Worm (Caenorhabditis elegans) whole organism, L4 larva: ENCODE measurements around the gene cut-4.

ENCODE experiments used
- D1046.2 ChIP-seq: fragments of 200-800 bp; sonication (Bioruptor generic); IDR thresholded peaks from 2 replicates; pipeline ENCODE4 v1.3.6; 2022; ENCODE audit warnings: missing genetic modification characterization, missing compliant biosample characterization
- F37D6.2 ChIP-seq: sonication (generic microtip); optimal IDR thresholded peaks from 2 replicates; lab custom pipeline; 2016; ENCODE audit warnings: mild to moderate bottlenecking, missing genetic modification characterization, missing compliant biosample characterization
- Y75B8A.6 ChIP-seq: fragments of 200-800 bp; sonication (Bioruptor generic); IDR thresholded peaks from 2 replicates; pipeline ENCODE4 v1.3.6; 2022; ENCODE audit warnings: missing genetic modification reagents, missing genetic modification characterization, missing compliant biosample characterization
- ama-1 ChIP-seq: fragments of 150-350 bp; optimal IDR thresholded peaks from 2 replicates; lab custom pipeline; 2014; ENCODE audit warnings: inconsistent platforms, mixed read lengths
- attf-4 ChIP-seq: sonication (generic microtip); optimal IDR thresholded peaks from 3 replicates; lab custom pipeline; 2017; ENCODE audit warnings: missing biosample characterization, missing genetic modification characterization
- ceh-20 ChIP-seq: fragments of 200-800 bp; sonication (Bioruptor generic); IDR thresholded peaks from 2 replicates; pipeline ENCODE4 v1.3.6; 2022; ENCODE audit warnings: missing genetic modification reagents, missing genetic modification characterization, missing compliant biosample characterization
- ceh-44 ChIP-seq: fragments of 200-800 bp; sonication (Bioruptor generic); IDR thresholded peaks from 2 replicates; pipeline ENCODE4 v1.3.6; 2022; ENCODE audit warnings: missing genetic modification reagents, missing genetic modification characterization, missing compliant biosample characterization
- ceh-82 ChIP-seq: sonication (generic microtip); optimal IDR thresholded peaks from 2 replicates; lab custom pipeline; 2017; ENCODE audit warnings: missing biosample characterization, missing genetic modification characterization
- ces-1 ChIP-seq: fragments of 150-350 bp; sonication (generic microtip); optimal IDR thresholded peaks from 4 replicates; lab custom pipeline; 2014; ENCODE audit warnings: missing biosample characterization, missing genetic modification reagents, missing genetic modification characterization
- cey-2 ChIP-seq: sonication (generic microtip); optimal IDR thresholded peaks from 3 replicates; lab custom pipeline; 2017; ENCODE audit warnings: missing genetic modification characterization, mild to moderate bottlenecking, missing compliant biosample characterization, antibody characterized with exemption, borderline replicate concordance; ENCODE audit not compliant: insufficient read depth
- daf-16 ChIP-seq, 3 experiments: sonication (generic microtip); optimal IDR thresholded peaks; 2 replicates each; lab custom pipeline; 2016 to 2017; ENCODE audit warnings: missing genetic modification characterization in 3 of 3, missing genetic modification reagents in 3 of 3, mild to moderate bottlenecking in 2 of 3, missing compliant biosample characterization in 2 of 3, missing biosample characterization in 1 of 3, moderate library complexity in 1 of 3
- daf-19 ChIP-seq: fragments of 200-800 bp; sonication (Bioruptor generic); conservative IDR thresholded peaks from 2 replicates; pipeline ENCODE4 v1.3.6; 2022; ENCODE audit warnings: missing genetic modification characterization, missing compliant biosample characterization
- dmd-6 ChIP-seq: fragments of 200-800 bp; sonication (Bioruptor generic); IDR thresholded peaks from 2 replicates; pipeline ENCODE4 v1.3.6; 2022; ENCODE audit warnings: missing genetic modification reagents, missing genetic modification characterization, missing compliant biosample characterization
- dmd-8 ChIP-seq: fragments of 200-800 bp; sonication (Bioruptor generic); IDR thresholded peaks from 2 replicates; pipeline ENCODE4 v1.3.6; 2022; ENCODE audit warnings: missing genetic modification characterization, missing compliant biosample characterization
- duxl-1 ChIP-seq: sonication (generic microtip); optimal IDR thresholded peaks from 2 replicates; lab custom pipeline; 2016; ENCODE audit warnings: mild to moderate bottlenecking, missing genetic modification characterization, moderate library complexity, missing compliant biosample characterization; ENCODE audit not compliant: poor library complexity
- dve-1 ChIP-seq: sonication (generic microtip); optimal IDR thresholded peaks from 2 replicates; lab custom pipeline; 2017; ENCODE audit warnings: antibody characterized with exemption, mild to moderate bottlenecking, missing genetic modification characterization, missing compliant biosample characterization; ENCODE audit not compliant: insufficient read depth
- egl-27 ChIP-seq: sonication (generic microtip); optimal IDR thresholded peaks from 3 replicates; lab custom pipeline; 2017; ENCODE audit warnings: missing biosample characterization, missing genetic modification reagents, missing genetic modification characterization
- hlh-30 ChIP-seq: sonication (generic microtip); optimal IDR thresholded peaks from 2 replicates; lab custom pipeline; 2017; ENCODE audit warnings: antibody characterized with exemption, mild to moderate bottlenecking, missing genetic modification characterization, missing compliant biosample characterization; ENCODE audit not compliant: insufficient read depth
- hmg-1.1 ChIP-seq: fragments of 200-800 bp; sonication (Bioruptor generic); IDR thresholded peaks from 2 replicates; pipeline ENCODE4 v1.3.6; 2022; ENCODE audit warnings: missing genetic modification reagents, missing genetic modification characterization, missing compliant biosample characterization
- lin-15B ChIP-seq: fragments of 150-350 bp; sonication (generic microtip); optimal IDR thresholded peaks from 3 replicates; lab custom pipeline; 2014; ENCODE audit warnings: missing biosample characterization, missing genetic modification characterization
- lin-29 ChIP-seq: fragments of 200-800 bp; sonication (Bioruptor generic); IDR thresholded peaks from 2 replicates; pipeline ENCODE4 v1.3.6; 2022; ENCODE audit warnings: missing genetic modification reagents, missing genetic modification characterization, missing compliant biosample characterization
- lin-38 ChIP-seq: fragments of 200-800 bp; sonication (Bioruptor generic); IDR thresholded peaks from 2 replicates; pipeline ENCODE4 v1.3.6; 2022; ENCODE audit warnings: missing genetic modification reagents, missing genetic modification characterization, missing compliant biosample characterization
- lin-39 ChIP-seq: fragments of 150-350 bp; optimal IDR thresholded peaks from 2 replicates; lab custom pipeline; 2014; ENCODE audit warnings: missing biosample characterization, missing genetic modification reagents, missing genetic modification characterization
- lir-3 ChIP-seq: sonication (generic microtip); optimal IDR thresholded peaks from 2 replicates; lab custom pipeline; 2016; ENCODE audit warnings: mild to moderate bottlenecking, missing genetic modification characterization, missing compliant biosample characterization
- madf-5 ChIP-seq, 2 experiments: fragments of 200-800 bp; sonication (Bioruptor generic); IDR thresholded peaks; 2 replicates each; pipeline ENCODE4 v1.3.6; 2022; ENCODE audit warnings: missing compliant biosample characterization in 2 of 2, missing genetic modification characterization in 2 of 2
- madf-9 ChIP-seq: fragments of 200-800 bp; sonication (Bioruptor generic); conservative IDR thresholded peaks from 2 replicates; pipeline ENCODE4 v1.3.6; 2022; ENCODE audit warnings: missing genetic modification reagents, missing genetic modification characterization, missing compliant biosample characterization
- mdt-29 ChIP-seq: fragments of 200-800 bp; sonication (Bioruptor generic); IDR thresholded peaks from 2 replicates; pipeline ENCODE4 v1.3.6; 2022; ENCODE audit warnings: missing genetic modification reagents, missing genetic modification characterization, missing compliant biosample characterization
- mep-1 ChIP-seq: fragments of 150-350 bp; sonication (generic microtip); optimal IDR thresholded peaks from 3 replicates; lab custom pipeline; 2014; ENCODE audit warnings: missing biosample characterization, missing genetic modification characterization
- mes-2 ChIP-seq: sonication (generic microtip); optimal IDR thresholded peaks from 2 replicates; lab custom pipeline; 2016; ENCODE audit warnings: missing genotype, mild to moderate bottlenecking, missing genetic modification characterization, missing compliant biosample characterization; ENCODE audit not compliant: poor library complexity, severe bottlenecking
- mxl-2 ChIP-seq: fragments of 200-800 bp; sonication (Bioruptor generic); conservative IDR thresholded peaks from 2 replicates; pipeline ENCODE4 v1.3.6; 2022; ENCODE audit warnings: missing genetic modification reagents, missing genetic modification characterization, missing compliant biosample characterization
- nhr-237 ChIP-seq: sonication (generic microtip); optimal IDR thresholded peaks from 2 replicates; lab custom pipeline; 2017; ENCODE audit warnings: missing biosample characterization, missing genetic modification characterization
- nhr-28 ChIP-seq: fragments of 150-350 bp; optimal IDR thresholded peaks from 2 replicates; lab custom pipeline; 2014; ENCODE audit warnings: missing biosample characterization, missing genetic modification characterization
- nhr-6 ChIP-seq: fragments of 150-350 bp; optimal IDR thresholded peaks from 2 replicates; lab custom pipeline; 2014; ENCODE audit warnings: missing biosample characterization, missing genetic modification characterization
- nhr-77 ChIP-seq: fragments of 150-350 bp; optimal IDR thresholded peaks from 2 replicates; lab custom pipeline; 2014; ENCODE audit warnings: missing biosample characterization, missing genetic modification characterization
- pha-4 ChIP-seq, 2 experiments: fragments of 150-350 bp in 1 of 2; fragments of 200-800 bp in 1 of 2; sonication (Bioruptor generic) in 1 of 2; IDR thresholded peaks in 1 of 2; optimal IDR thresholded peaks in 1 of 2; 2 replicates each; pipeline versions ENCODE4 v1.3.6 to Lab custom; 2014 to 2022; ENCODE audit warnings: missing genetic modification characterization in 2 of 2, missing genetic modification reagents in 2 of 2, missing biosample characterization in 1 of 2, missing compliant biosample characterization in 1 of 2
- pqm-1 ChIP-seq: sonication (generic microtip); optimal IDR thresholded peaks from 2 replicates; lab custom pipeline; 2017; ENCODE audit warnings: missing biosample characterization, missing genetic modification characterization
- rbr-2 ChIP-seq: sonication (generic microtip); optimal IDR thresholded peaks from 2 replicates; lab custom pipeline; 2016; ENCODE audit warnings: missing genotype, missing genetic modification characterization, missing compliant biosample characterization
- snpc-4 ChIP-seq: fragments of 150-350 bp; optimal IDR thresholded peaks from 2 replicates; lab custom pipeline; 2014; ENCODE audit warnings: missing biosample characterization, missing genetic modification characterization
- tra-1 ChIP-seq: fragments of 200-800 bp; sonication (Bioruptor generic); IDR thresholded peaks from 2 replicates; pipeline ENCODE4 v1.3.6; 2022; ENCODE audit warnings: missing genetic modification reagents, missing genetic modification characterization, missing compliant biosample characterization
- unc-62 ChIP-seq, 3 experiments: fragments of 150-350 bp in 1 of 3; sonication (generic microtip); optimal IDR thresholded peaks in 2 of 3; peaks in 1 of 3; 1 replicate in 1 of 3; 2 replicates in 2 of 3; lab custom pipeline; 2014 to 2017; ENCODE audit warnings: missing biosample characterization in 3 of 3, missing genetic modification characterization in 3 of 3, missing genetic modification reagents in 3 of 3, missing genotype in 1 of 3
- zfp-2 ChIP-seq: sonication (generic microtip); optimal IDR thresholded peaks from 2 replicates; lab custom pipeline; 2016; ENCODE audit warnings: mild to moderate bottlenecking, missing genetic modification characterization, missing compliant biosample characterization

Gene cut-4

ce11 chrII:10395303-10395757 is 40.6 kb upstream of the cut-4 start, which contains the start of gene T09F3.4 (continued):
- TF ChIP-seq nhr-28 (tag; lab: Kevin White, UChicago) (peak; percentile 95), mep-1 (peak; percentile 66), D1046.2 (no peak), hmg-1.1 (GFP tag; lab: Robert Waterston, UW) (no peak), nhr-237 (tag; lab: Kevin White, UChicago) (no peak), pha-4 (GFP tag; IDR thresholded peaks at IDR 0.05; lab: Robert Waterston, UW) (no peak), pha-4 (tag; optimal IDR thresholded peaks at IDR 0.05; lab: Kevin White, UChicago) (peak; percentile 40), ama-1 (lab: Kevin White, UChicago) (no peak), madf-5 (GFP tag; IDR thresholded peaks at IDR 0.05; lab: Robert Waterston, UW) (0 out of 4 replicates have a peak, but pooled peaks of 1 of the 2 experiments have one; percentile 6), lin-38 (peak; percentile 61), daf-16 (GFP tag; optimal IDR thresholded peaks at IDR 0.05; lab: Kevin White, UChicago) (no peak), daf-16 (tag; optimal IDR thresholded peaks at IDR 0.05; lab: Kevin White, UChicago) (peak; percentile 9)

- TF ChIP-seq pqm-1 (tag; lab: Kevin White, UChicago) (no peak), zfp-2 (no peak), cey-2 (tag; lab: Kevin White, UChicago) (no peak), nhr-6 (tag; lab: Kevin White, UChicago) (no peak), lin-15B (tag; lab: Kevin White, UChicago) (no peak), nhr-77 (tag; lab: Kevin White, UChicago) (no peak), lir-3 (tag; lab: Kevin White, UChicago) (no peak), lin-29 (GFP tag; lab: Robert Waterston, UW) (no peak), egl-27 (tag; lab: Kevin White, UChicago) (no peak), rbr-2 (tag; lab: Kevin White, UChicago) (no peak), Y75B8A.6 (GFP tag; lab: Robert Waterston, UW) (no peak), ceh-82 (tag; lab: Kevin White, UChicago) (no peak), F37D6.2 (no peak), ces-1 (GFP tag; lab: Kevin White, UChicago) (no peak), duxl-1 (tag; lab: Kevin White, UChicago) (no peak)
Measured at ce11 chrII:10396578-10396977, 39.4 kb upstream of the cut-4 start, which contains the start of gene T09F3.5. TSS of gene T09F3.5 (plus strand) at chrII:10396878.

DNA sequence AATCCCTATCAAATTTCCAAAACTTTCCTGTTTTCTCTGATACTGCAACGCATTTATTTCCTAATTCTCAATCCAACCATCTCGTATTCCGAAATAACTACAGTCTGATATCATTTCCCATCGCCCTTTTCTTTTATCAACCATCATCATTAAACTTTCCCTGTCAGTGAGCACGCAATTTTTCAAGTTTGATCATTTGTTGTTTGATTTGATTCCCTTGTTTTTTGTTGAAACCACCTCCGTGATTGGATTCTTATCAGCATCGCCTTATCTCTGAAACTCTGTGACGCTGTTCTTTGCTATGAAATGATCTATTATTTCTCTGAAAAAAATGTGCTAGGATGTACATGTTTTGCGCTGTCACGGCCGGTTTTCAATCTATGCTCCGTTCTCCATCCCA is 32.9 kb upstream of the cut-4 start:
- peak; percentile 82 for TF ChIP-seq nhr-28 (tag; lab: Kevin White, UChicago)
- TF ChIP-seq mxl-2 (GFP tag; lab: Robert Waterston, UW), result no peak
- peak; percentile 87 for TF ChIP-seq pqm-1 (tag; lab: Kevin White, UChicago)
- TF ChIP-seq tra-1 (GFP tag; lab: Robert Waterston, UW), result peak; percentile 57; the same call in 1 of the 2 replicates
- TF ChIP-seq dve-1 (tag; lab: Kevin White, UChicago), result peak; percentile 47
- no peak for TF ChIP-seq ama-1 (lab: Kevin White, UChicago)
- peak; percentile 86 for TF ChIP-seq dmd-6 (GFP tag; lab: Robert Waterston, UW)
- peak in 1 of 2 experiments; percentile 62 for TF ChIP-seq unc-62 (GFP tag; optimal IDR thresholded peaks at IDR 0.05 in 1 of 2; lab: Kevin White, UChicago)
- no peak for TF ChIP-seq unc-62 (tag; optimal IDR thresholded peaks at IDR 0.05; lab: Kevin White, UChicago)
- no peak for TF ChIP-seq daf-16 (GFP tag; optimal IDR thresholded peaks at IDR 0.05; lab: Kevin White, UChicago)
- peak; percentile 85 for TF ChIP-seq daf-16 (tag; optimal IDR thresholded peaks at IDR 0.05; lab: Kevin White, UChicago)
- TF ChIP-seq, all 104 proteins: peak for 7

DNA sequence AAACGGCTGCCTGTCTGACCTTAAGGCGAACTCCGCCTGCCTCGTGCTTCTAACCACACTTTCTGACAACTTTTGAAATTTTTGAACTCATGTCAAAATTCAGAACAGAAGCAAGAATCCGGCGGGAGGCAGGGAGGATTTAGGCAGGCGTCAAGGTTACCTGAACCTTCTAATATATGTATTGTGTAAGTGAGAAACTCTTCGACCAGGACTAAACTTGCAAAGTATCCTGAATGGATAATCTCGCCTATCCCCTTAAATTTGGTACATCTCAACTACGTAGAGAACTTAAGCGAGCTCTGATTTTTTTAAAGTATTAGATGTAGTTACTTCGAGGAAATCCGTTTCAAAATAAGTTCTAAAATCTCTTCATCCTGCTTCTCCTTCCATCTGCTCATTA is 24.9 kb upstream of the cut-4 start, which contains the start of gene E04D5.5:
Gene E04D5.5 (plus strand): TSS at position 301 of the 400 bp plus-strand sequence.
- TF ChIP-seq dve-1 (tag; lab: Kevin White, UChicago) (no peak), mes-2 (tag; lab: Kevin White, UChicago) (no peak), mdt-29 (no peak), pqm-1 (tag; lab: Kevin White, UChicago) (no peak), ceh-20 (GFP tag; lab: Robert Waterston, UW) (no peak), madf-9 (GFP tag; lab: Robert Waterston, UW) (no peak), snpc-4 (tag; lab: Kevin White, UChicago) (no peak), nhr-28 (tag; lab: Kevin White, UChicago) (no peak), ces-1 (GFP tag; lab: Kevin White, UChicago) (no peak), daf-19 (GFP tag; lab: Robert Waterston, UW) (no peak), dmd-8 (GFP tag; lab: Robert Waterston, UW) (no peak), attf-4 (tag; lab: Kevin White, UChicago) (no peak), ceh-44 (GFP tag; lab: Robert Waterston, UW) (no peak), unc-62 (GFP tag; optimal IDR thresholded peaks at IDR 0.05 in 1 of 2; lab: Kevin White, UChicago) (no peak), unc-62 (tag; optimal IDR thresholded peaks at IDR 0.05; lab: Kevin White, UChicago) (no peak), lin-39 (no peak), hlh-30 (no peak), ceh-82 (tag; lab: Kevin White, UChicago) (no peak)
- TF ChIP-seq, all 104 proteins: peak for 0
